Fruit fly (Drosophila melanogaster) whole organism, prepupa: ENCODE results near the gene CG14646.
A peak's percentile ranks its signal among the peaks of the same experiment; 100 is the strongest.

Experiments
- Blimp-1 ChIP-seq: fragments of 200-800 bp; sonication (Bioruptor generic); optimal IDR thresholded peaks from 3 replicates; lab custom pipeline; 2017; ENCODE audit warnings: missing biosample characterization, missing genetic modification characterization, mild to moderate bottlenecking, moderate library complexity, missing genetic modification reagents
- CG10631 ChIP-seq: fragments of 200-800 bp; sonication (Bioruptor generic); optimal IDR thresholded peaks from 2 replicates; lab custom pipeline; 2016; ENCODE audit warnings: missing biosample characterization, missing genetic modification characterization
- CG11294 ChIP-seq: fragments of 200-800 bp; sonication (Bioruptor generic); IDR thresholded peaks from 2 replicates; pipeline ENCODE4 v1.3.6; 2022; ENCODE audit warnings: missing biosample characterization, missing genetic modification characterization
- CG11762 ChIP-seq: fragments of 200-800 bp; sonication (Bioruptor generic); optimal IDR thresholded peaks from 3 replicates; lab custom pipeline; 2016; ENCODE audit warnings: missing biosample characterization, missing genetic modification characterization; ENCODE audit not compliant: insufficient read depth
- CG11902 ChIP-seq: fragments of 200-800 bp; sonication (Bioruptor generic); optimal IDR thresholded peaks from 3 replicates; lab custom pipeline; 2016; ENCODE audit warnings: missing biosample characterization, missing genetic modification characterization
- CG15336 ChIP-seq: fragments of 200-800 bp; sonication (Bioruptor generic); IDR thresholded peaks from 2 replicates; pipeline ENCODE4 v1.3.6; 2022; ENCODE audit warnings: missing biosample characterization, missing genetic modification characterization
- CG3032 ChIP-seq: fragments of 200-800 bp; optimal IDR thresholded peaks from 2 replicates; lab custom pipeline; 2019; ENCODE audit warnings: missing biosample characterization, mild to moderate bottlenecking, missing genetic modification characterization, moderate library complexity
- CG31627 ChIP-seq: fragments of 200-800 bp; sonication (Bioruptor generic); optimal IDR thresholded peaks from 3 replicates; lab custom pipeline; 2016; ENCODE audit warnings: missing biosample characterization, missing genetic modification characterization
- CG32006 ChIP-seq: fragments of 200-800 bp; sonication (Bioruptor generic); optimal IDR thresholded peaks from 3 replicates; lab custom pipeline; 2017; ENCODE audit warnings: missing biosample characterization, mild to moderate bottlenecking, missing genetic modification characterization
- CG34406 ChIP-seq: fragments of 200-800 bp; sonication (Bioruptor generic); optimal IDR thresholded peaks from 3 replicates; lab custom pipeline; 2016; ENCODE audit warnings: missing biosample characterization, missing genetic modification characterization
- CG3919 ChIP-seq: fragments of 200-800 bp; sonication (Bioruptor generic); optimal IDR thresholded peaks from 3 replicates; lab custom pipeline; 2016; ENCODE audit warnings: missing biosample characterization, missing genetic modification characterization
- CG6163 ChIP-seq: fragments of 200-800 bp; sonication (Bioruptor generic); IDR thresholded peaks from 3 replicates; pipeline ENCODE4 v1.3.6; 2022; ENCODE audit warnings: missing biosample characterization, missing genetic modification characterization
- CG6792 ChIP-seq: fragments of 200-800 bp; sonication (Bioruptor generic); optimal IDR thresholded peaks from 3 replicates; lab custom pipeline; 2016; ENCODE audit warnings: missing biosample characterization, missing genetic modification characterization
- CG6808 ChIP-seq: fragments of 200-800 bp; sonication (Bioruptor generic); optimal IDR thresholded peaks from 3 replicates; lab custom pipeline; 2017; ENCODE audit warnings: missing biosample characterization, missing genetic modification characterization, mild to moderate bottlenecking, moderate library complexity, missing genetic modification reagents
- CG6854 ChIP-seq: fragments of 200-800 bp; sonication (Bioruptor generic); optimal IDR thresholded peaks from 2 replicates; lab custom pipeline; 2017; ENCODE audit warnings: missing biosample characterization, mild to moderate bottlenecking, missing genetic modification characterization
- CG7368 ChIP-seq: fragments of 200-800 bp; sonication (Bioruptor generic); optimal IDR thresholded peaks from 3 replicates; lab custom pipeline; 2016; ENCODE audit warnings: missing biosample characterization, missing genetic modification characterization
- CG8119 ChIP-seq: fragments of 200-800 bp; sonication (Bioruptor generic); IDR thresholded peaks from 3 replicates; pipeline ENCODE4 v1.3.6; 2022; ENCODE audit warnings: missing biosample characterization, missing genetic modification characterization
- CG8319 ChIP-seq: fragments of 200-800 bp; sonication (Bioruptor generic); optimal IDR thresholded peaks from 3 replicates; lab custom pipeline; 2016; ENCODE audit warnings: missing biosample characterization, missing genetic modification characterization
- Eip78C ChIP-seq: fragments of 200-800 bp; sonication (Bioruptor generic); peaks from one replicate; lab custom pipeline; 2016; ENCODE audit warnings: missing biosample characterization, missing genetic modification characterization
- Eip93F ChIP-seq: fragments of 200-800 bp; sonication (Bioruptor generic); optimal IDR thresholded peaks from 2 replicates; lab custom pipeline; 2016; ENCODE audit warnings: missing biosample characterization, mild to moderate bottlenecking, missing genetic modification characterization
- Ets96B ChIP-seq: fragments of 200-800 bp; optimal IDR thresholded peaks from 2 replicates; lab custom pipeline; 2019; ENCODE audit warnings: missing biosample characterization, mild to moderate bottlenecking, missing genetic modification characterization, moderate library complexity
- Gug ChIP-seq: fragments of 200-800 bp; sonication (Bioruptor generic); IDR thresholded peaks from 2 replicates; pipeline ENCODE4 v1.3.6; 2022; ENCODE audit warnings: missing biosample characterization, missing genetic modification characterization
- Hr38 ChIP-seq: sonication (Bioruptor generic); optimal IDR thresholded peaks from 2 replicates; lab custom pipeline; 2016; ENCODE audit warnings: missing biosample characterization, missing genetic modification characterization
- Hr39 ChIP-seq: fragments of 200-800 bp; sonication (Bioruptor generic); optimal IDR thresholded peaks from 2 replicates; lab custom pipeline; 2016; ENCODE audit warnings: missing biosample characterization, missing genetic modification characterization
- Met ChIP-seq: fragments of 200-800 bp; sonication (Bioruptor generic); optimal IDR thresholded peaks from 3 replicates; lab custom pipeline; 2016; ENCODE audit warnings: missing biosample characterization, missing genetic modification characterization
- Smox ChIP-seq: fragments of 200-800 bp; sonication (Bioruptor generic); optimal IDR thresholded peaks from 3 replicates; lab custom pipeline; 2016; ENCODE audit warnings: missing biosample characterization, missing genetic modification characterization
- Sox102F ChIP-seq: fragments of 200-800 bp; sonication (Bioruptor generic); optimal IDR thresholded peaks from 2 replicates; lab custom pipeline; 2016; ENCODE audit warnings: missing biosample characterization, mild to moderate bottlenecking, missing genetic modification characterization
- Sox14 ChIP-seq: fragments of 200-800 bp; sonication (Bioruptor generic); optimal IDR thresholded peaks from 3 replicates; lab custom pipeline; 2016; ENCODE audit warnings: missing biosample characterization, missing genetic modification characterization
- acj6 ChIP-seq: fragments of 200-800 bp; sonication (Bioruptor generic); optimal IDR thresholded peaks from 3 replicates; lab custom pipeline; 2016; ENCODE audit warnings: missing biosample characterization, missing genetic modification characterization
- cyc ChIP-seq: fragments of 200-800 bp; sonication (Bioruptor generic); optimal IDR thresholded peaks from 3 replicates; lab custom pipeline; 2016; ENCODE audit warnings: missing biosample characterization, missing genetic modification characterization
- eg ChIP-seq: fragments of 200-800 bp; sonication (Bioruptor generic); IDR thresholded peaks from 3 replicates; pipeline ENCODE4 v1.3.6; 2022; ENCODE audit warnings: missing biosample characterization, missing genetic modification characterization
- esn ChIP-seq: fragments of 200-800 bp; sonication (Bioruptor generic); optimal IDR thresholded peaks from 2 replicates; lab custom pipeline; 2016; ENCODE audit warnings: missing biosample characterization, mild to moderate bottlenecking, missing genetic modification characterization, moderate library complexity
- fd85E ChIP-seq: fragments of 200-800 bp; sonication (Bioruptor generic); optimal IDR thresholded peaks from 3 replicates; lab custom pipeline; 2016; ENCODE audit warnings: missing biosample characterization, missing genetic modification characterization
- lz ChIP-seq: fragments of 200-800 bp; sonication (Bioruptor generic); optimal IDR thresholded peaks from 3 replicates; lab custom pipeline; 2016; ENCODE audit warnings: missing biosample characterization, missing genetic modification characterization
- net ChIP-seq: fragments of 200-800 bp; sonication (Bioruptor generic); optimal IDR thresholded peaks from 3 replicates; lab custom pipeline; 2016; ENCODE audit warnings: missing biosample characterization, missing genetic modification characterization
- vri ChIP-seq: fragments of 200-800 bp; sonication (Bioruptor generic); optimal IDR thresholded peaks from 3 replicates; lab custom pipeline; 2016; ENCODE audit warnings: missing biosample characterization, mild to moderate bottlenecking, missing genetic modification characterization

Gene CG14646

dm6 chr3R:4390133-4390532 is at the start of gene CG14646:
Gene CG14646 (plus strand): TSS chr3R:4390366.
- peak; percentile 17 for TF ChIP-seq esn (GFP tag; lab: Kevin White, UChicago)
- TF ChIP-seq CG6854 (GFP tag; lab: Kevin White, UChicago), result peak; percentile 12
- TF ChIP-seq CG3919 (GFP tag; lab: Kevin White, UChicago), result no peak
- no peak for TF ChIP-seq vri (GFP tag; lab: Kevin White, UChicago)
- peak; percentile 37 for TF ChIP-seq Eip78C
- TF ChIP-seq CG8119 (GFP tag; lab: Robert Waterston, UW), result 0 out of 3 replicates have a peak, but pooled peaks have one; percentile 22
- no peak for TF ChIP-seq Gug (GFP tag; lab: Robert Waterston, UW)
- TF ChIP-seq, all 60 proteins: peak for 4

- TF ChIP-seq CG6854 (GFP tag; lab: Kevin White, UChicago), result no peak
- TF ChIP-seq CG8319 (GFP tag; lab: Kevin White, UChicago), result no peak
- TF ChIP-seq CG31627 (GFP tag; lab: Kevin White, UChicago), result no peak
- no peak for TF ChIP-seq Eip93F (GFP tag; lab: Kevin White, UChicago)
- no peak for TF ChIP-seq vri (GFP tag; lab: Kevin White, UChicago)
- TF ChIP-seq Hr38 (GFP tag; lab: Kevin White, UChicago), result no peak
- TF ChIP-seq net, result no peak
- TF ChIP-seq cyc (GFP tag; lab: Kevin White, UChicago), result no peak
- TF ChIP-seq CG15336, result no peak
- TF ChIP-seq CG7368, result no peak
- no peak for TF ChIP-seq lz (GFP tag; lab: Kevin White, UChicago)
Measured at dm6 chr3R:4341177-4341576, 49.0 kb upstream of the CG14646 start.

- TF ChIP-seq Sox14 (GFP tag; lab: Kevin White, UChicago), result no peak
- TF ChIP-seq CG11294, result no peak
- TF ChIP-seq CG10631, result no peak
- TF ChIP-seq CG11762 (GFP tag; lab: Kevin White, UChicago), result no peak
- TF ChIP-seq Met (GFP tag; lab: Kevin White, UChicago), result no peak
- TF ChIP-seq Hr39, result no peak
- no peak for TF ChIP-seq CG15336
- TF ChIP-seq acj6, result no peak
- TF ChIP-seq Blimp-1, result no peak
Measured at dm6 chr3R:4346636-4347035, 43.5 kb upstream of the CG14646 start, which contains the start of gene hkb. Gene hkb (minus strand): TSS chr3R:4346646.

- no peak for TF ChIP-seq CG3032
- no peak for TF ChIP-seq CG11902 (GFP tag; lab: Kevin White, UChicago)
- TF ChIP-seq cyc (GFP tag; lab: Kevin White, UChicago), result no peak
- no peak for TF ChIP-seq eg (GFP tag; lab: Robert Waterston, UW)
- TF ChIP-seq Blimp-1, result no peak
- TF ChIP-seq CG15336, result no peak
- no peak for TF ChIP-seq CG34406 (GFP tag; lab: Kevin White, UChicago)
- no peak for TF ChIP-seq Met (GFP tag; lab: Kevin White, UChicago)
- TF ChIP-seq fd85E, result no peak
- TF ChIP-seq CG6808 (GFP tag; lab: Kevin White, UChicago), result no peak
- TF ChIP-seq Eip93F (GFP tag; lab: Kevin White, UChicago), result no peak
- TF ChIP-seq Sox14 (GFP tag; lab: Kevin White, UChicago), result no peak
- TF ChIP-seq CG6792 (GFP tag; lab: Kevin White, UChicago), result no peak
- TF ChIP-seq Hr39, result no peak
- no peak for TF ChIP-seq Ets96B (tag; lab: Kevin White, UChicago)
- TF ChIP-seq CG6163 (GFP tag; lab: Robert Waterston, UW), result no peak
- TF ChIP-seq Sox102F (GFP tag; lab: Kevin White, UChicago), result no peak
- no peak for TF ChIP-seq Smox
- no peak for TF ChIP-seq CG32006
Measured at dm6 chr3R:4348197-4348814, 41.9 kb upstream of the CG14646 start.
